Fruit fly (Drosophila melanogaster) whole organism, wandering third instar larva: Measurements from ENCODE around the gene Dic4.

Source experiments
- Hnf4 ChIP-seq: fragments of 200-800 bp; sonication (Bioruptor generic); optimal IDR thresholded peaks from 2 replicates; lab custom pipeline; 2016; ENCODE audit warnings: missing biosample characterization, mild to moderate bottlenecking, missing genetic modification characterization
- Sp1 ChIP-seq: fragments of 200-800 bp; sonication (Bioruptor generic); optimal IDR thresholded peaks from 3 replicates; lab custom pipeline; 2019; ENCODE audit warnings: missing biosample characterization, mild to moderate bottlenecking, missing genetic modification characterization, moderate library complexity
- Vsx2 ChIP-seq: fragments of 200-300, 225-300 bp; sonication (Bioruptor generic); optimal IDR thresholded peaks from 2 replicates; lab custom pipeline; 2018; ENCODE audit warnings: missing biosample characterization, missing genetic modification characterization; ENCODE audit not compliant: partially characterized antibody
- br ChIP-seq: fragments of 200-800 bp; sonication (Bioruptor generic); optimal IDR thresholded peaks from 2 replicates; lab custom pipeline; 2016; ENCODE audit warnings: missing biosample characterization, missing genetic modification characterization
- dsf ChIP-seq: sonication (Bioruptor generic); optimal IDR thresholded peaks from 2 replicates; lab custom pipeline; 2016; ENCODE audit warnings: missing biosample characterization, missing genetic modification characterization, borderline replicate concordance
- foxo ChIP-seq, 2 experiments: fragments of 200-800 bp; sonication (Bioruptor generic); optimal IDR thresholded peaks; 2 replicates in 1 of 2; 3 replicates in 1 of 2; lab custom pipeline; 2016 to 2017; ENCODE audit warnings: missing biosample characterization in 2 of 2, missing genetic modification characterization in 2 of 2
- fru ChIP-seq: fragments of 200-800 bp; sonication (Bioruptor generic); optimal IDR thresholded peaks from 3 replicates; lab custom pipeline; 2016; ENCODE audit warnings: missing biosample characterization, mild to moderate bottlenecking, missing genetic modification characterization
- pan ChIP-seq: fragments of >200 bp; optimal IDR thresholded peaks from 2 replicates; lab custom pipeline; 2017

dm6 chr3L:18672203-18672602 is 26.0 kb downstream of the Dic4 start:
- TF ChIP-seq Vsx2 (no peak), dsf (GFP tag; lab: Kevin White, UChicago) (no peak), br (GFP tag; lab: Kevin White, UChicago) (peak; percentile 76), Hnf4 (GFP tag; lab: Kevin White, UChicago) (no peak), Sp1 (GFP tag; lab: Kevin White, UChicago) (peak; percentile 52), pan (lab: Kevin White, UChicago) (no peak), fru (GFP tag; lab: Kevin White, UChicago) (peak; percentile 64), foxo (GFP tag; optimal IDR thresholded peaks at IDR 0.05; lab: Kevin White, UChicago) (peak in 1 of 2 experiments; percentile 73)
